Fruit fly (Drosophila melanogaster) whole organism, prepupa: ENCODE results near the gene mRpL44.

Source experiments
- CG10631 ChIP-seq: fragments of 200-800 bp; sonication (Bioruptor generic); optimal IDR thresholded peaks from 2 replicates; lab custom pipeline; 2016; ENCODE audit warnings: missing biosample characterization, missing genetic modification characterization
- CG11294 ChIP-seq: fragments of 200-800 bp; sonication (Bioruptor generic); IDR thresholded peaks from 2 replicates; pipeline ENCODE4 v1.3.6; 2022; ENCODE audit warnings: missing biosample characterization, missing genetic modification characterization
- CG11762 ChIP-seq: fragments of 200-800 bp; sonication (Bioruptor generic); optimal IDR thresholded peaks from 3 replicates; lab custom pipeline; 2016; ENCODE audit warnings: missing biosample characterization, missing genetic modification characterization; ENCODE audit not compliant: insufficient read depth
- CG11902 ChIP-seq: fragments of 200-800 bp; sonication (Bioruptor generic); optimal IDR thresholded peaks from 3 replicates; lab custom pipeline; 2016; ENCODE audit warnings: missing biosample characterization, missing genetic modification characterization
- CG15336 ChIP-seq: fragments of 200-800 bp; sonication (Bioruptor generic); IDR thresholded peaks from 2 replicates; pipeline ENCODE4 v1.3.6; 2022; ENCODE audit warnings: missing biosample characterization, missing genetic modification characterization
- CG16779 ChIP-seq: fragments of 200-800 bp; sonication (Bioruptor generic); optimal IDR thresholded peaks from 3 replicates; lab custom pipeline; 2017; ENCODE audit warnings: missing biosample characterization, mild to moderate bottlenecking, missing genetic modification characterization
- CG3032 ChIP-seq: fragments of 200-800 bp; optimal IDR thresholded peaks from 2 replicates; lab custom pipeline; 2019; ENCODE audit warnings: missing biosample characterization, mild to moderate bottlenecking, missing genetic modification characterization, moderate library complexity
- CG32006 ChIP-seq: fragments of 200-800 bp; sonication (Bioruptor generic); optimal IDR thresholded peaks from 3 replicates; lab custom pipeline; 2017; ENCODE audit warnings: missing biosample characterization, mild to moderate bottlenecking, missing genetic modification characterization
- CG34406 ChIP-seq: fragments of 200-800 bp; sonication (Bioruptor generic); optimal IDR thresholded peaks from 3 replicates; lab custom pipeline; 2016; ENCODE audit warnings: missing biosample characterization, missing genetic modification characterization
- CG3919 ChIP-seq: fragments of 200-800 bp; sonication (Bioruptor generic); optimal IDR thresholded peaks from 3 replicates; lab custom pipeline; 2016; ENCODE audit warnings: missing biosample characterization, missing genetic modification characterization
- CG4318 ChIP-seq: fragments of 200-800 bp; sonication (Bioruptor generic); optimal IDR thresholded peaks from 3 replicates; lab custom pipeline; 2017; ENCODE audit warnings: missing biosample characterization, mild to moderate bottlenecking, missing genetic modification characterization
- CG6163 ChIP-seq: fragments of 200-800 bp; sonication (Bioruptor generic); IDR thresholded peaks from 3 replicates; pipeline ENCODE4 v1.3.6; 2022; ENCODE audit warnings: missing biosample characterization, missing genetic modification characterization
- CG6276 ChIP-seq: fragments of 200-800 bp; sonication (Bioruptor generic); optimal IDR thresholded peaks from 2 replicates; lab custom pipeline; 2017; ENCODE audit warnings: missing biosample characterization, mild to moderate bottlenecking, missing genetic modification characterization
- CG6792 ChIP-seq: fragments of 200-800 bp; sonication (Bioruptor generic); optimal IDR thresholded peaks from 3 replicates; lab custom pipeline; 2016; ENCODE audit warnings: missing biosample characterization, missing genetic modification characterization
- CG6808 ChIP-seq: fragments of 200-800 bp; sonication (Bioruptor generic); optimal IDR thresholded peaks from 3 replicates; lab custom pipeline; 2017; ENCODE audit warnings: missing biosample characterization, missing genetic modification characterization, mild to moderate bottlenecking, moderate library complexity, missing genetic modification reagents
- CG6854 ChIP-seq: fragments of 200-800 bp; sonication (Bioruptor generic); optimal IDR thresholded peaks from 2 replicates; lab custom pipeline; 2017; ENCODE audit warnings: missing biosample characterization, mild to moderate bottlenecking, missing genetic modification characterization
- CG7368 ChIP-seq: fragments of 200-800 bp; sonication (Bioruptor generic); optimal IDR thresholded peaks from 3 replicates; lab custom pipeline; 2016; ENCODE audit warnings: missing biosample characterization, missing genetic modification characterization
- CG8632 ChIP-seq: fragments of 200-800 bp; sonication (Bioruptor generic); optimal IDR thresholded peaks from 3 replicates; lab custom pipeline; 2016; ENCODE audit warnings: missing biosample characterization, missing genetic modification characterization
- Eip75B ChIP-seq: fragments of 200-800 bp; sonication (Bioruptor generic); optimal IDR thresholded peaks from 3 replicates; lab custom pipeline; 2016; ENCODE audit warnings: missing biosample characterization, missing genetic modification characterization
- Eip78C ChIP-seq: fragments of 200-800 bp; sonication (Bioruptor generic); peaks from one replicate; lab custom pipeline; 2016; ENCODE audit warnings: missing biosample characterization, missing genetic modification characterization
- Eip93F ChIP-seq: fragments of 200-800 bp; sonication (Bioruptor generic); optimal IDR thresholded peaks from 2 replicates; lab custom pipeline; 2016; ENCODE audit warnings: missing biosample characterization, mild to moderate bottlenecking, missing genetic modification characterization
- Ets21C ChIP-seq: fragments of 200-800 bp; sonication (Bioruptor generic); optimal IDR thresholded peaks from 3 replicates; lab custom pipeline; 2016; ENCODE audit warnings: missing biosample characterization, missing genetic modification characterization
- Ets96B ChIP-seq: fragments of 200-800 bp; optimal IDR thresholded peaks from 2 replicates; lab custom pipeline; 2019; ENCODE audit warnings: missing biosample characterization, mild to moderate bottlenecking, missing genetic modification characterization, moderate library complexity
- Gug ChIP-seq: fragments of 200-800 bp; sonication (Bioruptor generic); IDR thresholded peaks from 2 replicates; pipeline ENCODE4 v1.3.6; 2022; ENCODE audit warnings: missing biosample characterization, missing genetic modification characterization
- Hr38 ChIP-seq: sonication (Bioruptor generic); optimal IDR thresholded peaks from 2 replicates; lab custom pipeline; 2016; ENCODE audit warnings: missing biosample characterization, missing genetic modification characterization
- Hr39 ChIP-seq: fragments of 200-800 bp; sonication (Bioruptor generic); optimal IDR thresholded peaks from 2 replicates; lab custom pipeline; 2016; ENCODE audit warnings: missing biosample characterization, missing genetic modification characterization
- Lpt ChIP-seq: fragments of 200-800 bp; sonication (Bioruptor generic); optimal IDR thresholded peaks from 3 replicates; lab custom pipeline; 2016; ENCODE audit warnings: missing biosample characterization, missing genetic modification characterization
- Met ChIP-seq: fragments of 200-800 bp; sonication (Bioruptor generic); optimal IDR thresholded peaks from 3 replicates; lab custom pipeline; 2016; ENCODE audit warnings: missing biosample characterization, missing genetic modification characterization
- OdsH ChIP-seq: fragments of 200-800 bp; sonication (Bioruptor generic); optimal IDR thresholded peaks from 3 replicates; lab custom pipeline; 2016; ENCODE audit warnings: missing biosample characterization, missing genetic modification characterization
- Smox ChIP-seq: fragments of 200-800 bp; sonication (Bioruptor generic); optimal IDR thresholded peaks from 3 replicates; lab custom pipeline; 2016; ENCODE audit warnings: missing biosample characterization, missing genetic modification characterization
- Sox102F ChIP-seq: fragments of 200-800 bp; sonication (Bioruptor generic); optimal IDR thresholded peaks from 2 replicates; lab custom pipeline; 2016; ENCODE audit warnings: missing biosample characterization, mild to moderate bottlenecking, missing genetic modification characterization
- achi ChIP-seq: fragments of 200-800 bp; sonication (Bioruptor generic); optimal IDR thresholded peaks from 3 replicates; lab custom pipeline; 2016; ENCODE audit warnings: missing biosample characterization, missing genetic modification characterization
- cyc ChIP-seq: fragments of 200-800 bp; sonication (Bioruptor generic); optimal IDR thresholded peaks from 3 replicates; lab custom pipeline; 2016; ENCODE audit warnings: missing biosample characterization, missing genetic modification characterization
- dac ChIP-seq: fragments of 200-800 bp; sonication (Bioruptor generic); optimal IDR thresholded peaks from 2 replicates; lab custom pipeline; 2017; ENCODE audit warnings: missing biosample characterization, mild to moderate bottlenecking, missing genetic modification characterization
- dsx ChIP-seq: fragments of 200-800 bp; optimal IDR thresholded peaks from 3 replicates; lab custom pipeline; 2019; ENCODE audit warnings: missing biosample characterization, mild to moderate bottlenecking, missing genetic modification characterization, moderate library complexity; ENCODE audit not compliant: poor library complexity, severe bottlenecking
- esn ChIP-seq: fragments of 200-800 bp; sonication (Bioruptor generic); optimal IDR thresholded peaks from 2 replicates; lab custom pipeline; 2016; ENCODE audit warnings: missing biosample characterization, mild to moderate bottlenecking, missing genetic modification characterization, moderate library complexity
- fd59A ChIP-seq: fragments of 200-800 bp; sonication (Bioruptor generic); optimal IDR thresholded peaks from 2 replicates; lab custom pipeline; 2017; ENCODE audit warnings: missing biosample characterization, mild to moderate bottlenecking, missing genetic modification characterization, missing genetic modification reagents
- fd85E ChIP-seq: fragments of 200-800 bp; sonication (Bioruptor generic); optimal IDR thresholded peaks from 3 replicates; lab custom pipeline; 2016; ENCODE audit warnings: missing biosample characterization, missing genetic modification characterization
- lz ChIP-seq: fragments of 200-800 bp; sonication (Bioruptor generic); optimal IDR thresholded peaks from 3 replicates; lab custom pipeline; 2016; ENCODE audit warnings: missing biosample characterization, missing genetic modification characterization
- pdm3 ChIP-seq: fragments of 200-800 bp; sonication (Bioruptor generic); optimal IDR thresholded peaks from 3 replicates; lab custom pipeline; 2016; ENCODE audit warnings: missing biosample characterization, missing genetic modification characterization
- salr ChIP-seq, 2 experiments: fragments of 200-800 bp; sonication (Bioruptor generic); optimal IDR thresholded peaks; 3 replicates each; lab custom pipeline; 2016 to 2018; ENCODE audit warnings: missing biosample characterization in 2 of 2, missing genetic modification characterization in 2 of 2, mild to moderate bottlenecking in 1 of 2
- spab ChIP-seq: fragments of 200-800 bp; sonication (Bioruptor generic); optimal IDR thresholded peaks from 2 replicates; lab custom pipeline; 2017; ENCODE audit warnings: missing biosample characterization, mild to moderate bottlenecking, missing genetic modification characterization, missing genetic modification reagents
- ss ChIP-seq, 2 experiments: fragments of 200-800 bp; sonication (Bioruptor generic); optimal IDR thresholded peaks; 2 replicates in 1 of 2; 3 replicates in 1 of 2; lab custom pipeline; 2017 to 2018; ENCODE audit warnings: mild to moderate bottlenecking in 2 of 2, missing biosample characterization in 2 of 2, missing genetic modification characterization in 2 of 2, moderate library complexity in 1 of 2
- svp ChIP-seq: fragments of 200-800 bp; sonication (Bioruptor generic); peaks from one replicate; lab custom pipeline; 2016; ENCODE audit warnings: missing biosample characterization, missing genetic modification characterization
- topi ChIP-seq: fragments of 200-800 bp; sonication (Bioruptor generic); optimal IDR thresholded peaks from 3 replicates; lab custom pipeline; 2016; ENCODE audit warnings: missing biosample characterization, missing genetic modification characterization

Gene mRpL44

dm6 chr3R:5470586-5471283, at the start of gene mRpL44, which contains the start of gene Snr1:
Gene mRpL44, minus strand, starts transcription at chr3R:5470636.
Gene Snr1, plus strand, starts transcription at chr3R:5470926.
- TF ChIP-seq CG3032 (tag; lab: Kevin White, UChicago) = peak; percentile 50
- TF ChIP-seq CG8632 (GFP tag; lab: Kevin White, UChicago) = no peak
- no peak for TF ChIP-seq Gug (GFP tag; lab: Robert Waterston, UW)
- TF ChIP-seq CG7368 (GFP tag; lab: Kevin White, UChicago) = no peak
- TF ChIP-seq CG15336 (GFP tag; lab: Robert Waterston, UW) = no peak
- TF ChIP-seq fd59A (GFP tag; lab: Kevin White, UChicago) = no peak
- TF ChIP-seq Met (GFP tag; lab: Kevin White, UChicago) = no peak
- TF ChIP-seq Hr39 (GFP tag; lab: Kevin White, UChicago) = no peak
- TF ChIP-seq svp (GFP tag; lab: Kevin White, UChicago) = no peak
- peak; percentile 26 for TF ChIP-seq cyc (GFP tag; lab: Kevin White, UChicago)
- no peak for TF ChIP-seq fd85E (GFP tag; lab: Kevin White, UChicago)
- TF ChIP-seq CG6808 (GFP tag; lab: Kevin White, UChicago) = no peak
- TF ChIP-seq CG11902 = peak; percentile 7
- TF ChIP-seq CG4318 (GFP tag; lab: Kevin White, UChicago) = no peak
- no peak for TF ChIP-seq dac (GFP tag; lab: Kevin White, UChicago)
- TF ChIP-seq CG11294 = no peak
- TF ChIP-seq esn (GFP tag; lab: Kevin White, UChicago) = peak; percentile 48
- no peak for TF ChIP-seq CG16779 (tag; lab: Kevin White, UChicago)
- TF ChIP-seq lz (GFP tag; lab: Kevin White, UChicago) = peak; percentile 3
- no peak for TF ChIP-seq pdm3 (GFP tag; lab: Kevin White, UChicago)
- TF ChIP-seq CG6854 = peak; percentile 29
- no peak for TF ChIP-seq CG32006 (GFP tag; lab: Kevin White, UChicago)
- no peak for TF ChIP-seq achi (GFP tag; lab: Kevin White, UChicago)
- TF ChIP-seq, all 60 proteins: peak for 6

- TF ChIP-seq CG6163 (GFP tag; lab: Robert Waterston, UW) = 0 out of 3 replicates have a peak, but pooled peaks have one; percentile 22
- TF ChIP-seq dsx (GFP tag; lab: Kevin White, UChicago) = no peak
- TF ChIP-seq svp (GFP tag; lab: Kevin White, UChicago) = peak; percentile 98
Measured at dm6 chr3R:5519789-5520188, 49.4 kb upstream of the mRpL44 start.

dm6 chr3R:5518627-5519026, 48.2 kb upstream of the mRpL44 start:
- TF ChIP-seq Eip75B (GFP tag; lab: Kevin White, UChicago) (peak; percentile 66), CG34406 (GFP tag; lab: Kevin White, UChicago) (peak; percentile 62), CG15336 (GFP tag; lab: Robert Waterston, UW) (peak; percentile 76), CG6808 (GFP tag; lab: Kevin White, UChicago) (peak; percentile 65), CG3919 (GFP tag; lab: Kevin White, UChicago) (peak; percentile 80), dac (GFP tag; lab: Kevin White, UChicago) (peak; percentile 43), Lpt (GFP tag; lab: Kevin White, UChicago) (no peak), CG6792 (peak; percentile 60), svp (GFP tag; lab: Kevin White, UChicago) (peak; percentile 91), CG11294 (peak; percentile 22; the same call in 1 of the 2 replicates), Sox102F (GFP tag; lab: Kevin White, UChicago) (peak; percentile 80), Smox (peak; percentile 53), CG11762 (GFP tag; lab: Kevin White, UChicago) (peak; percentile 11), topi (GFP tag; lab: Kevin White, UChicago) (peak; percentile 61), CG6276 (GFP tag; lab: Kevin White, UChicago) (peak; percentile 62), ss (GFP tag; optimal IDR thresholded peaks at IDR 0.05; lab: Kevin White, UChicago) (peak; percentile 40 to 93), Hr38 (GFP tag; lab: Kevin White, UChicago) (no peak), CG7368 (GFP tag; lab: Kevin White, UChicago) (peak; percentile 41), Eip78C (peak; percentile 94), CG8632 (GFP tag; lab: Kevin White, UChicago) (peak; percentile 65), Met (GFP tag; lab: Kevin White, UChicago) (peak; percentile 58), Ets96B (tag; lab: Kevin White, UChicago) (peak; percentile 40), esn (GFP tag; lab: Kevin White, UChicago) (peak; percentile 72), Eip93F (GFP tag; lab: Kevin White, UChicago) (no peak), OdsH (peak; percentile 67), CG16779 (tag; lab: Kevin White, UChicago) (peak; percentile 18), Ets21C (GFP tag; lab: Kevin White, UChicago) (peak; percentile 32), spab (GFP tag; lab: Kevin White, UChicago) (peak; percentile 49), CG4318 (GFP tag; lab: Kevin White, UChicago) (peak; percentile 40), salr (GFP tag; optimal IDR thresholded peaks at IDR 0.05; lab: Kevin White, UChicago) (peak; percentile 27 to 47), CG10631 (GFP tag; lab: Kevin White, UChicago) (peak; percentile 68)
